Fruit fly (Drosophila melanogaster) whole organism, wandering third instar larva: ENCODE results near the gene Uch-L5.

Source experiments
- CG9705 ChIP-seq: fragments of 200-800 bp; sonication (Bioruptor generic); optimal IDR thresholded peaks from 2 replicates; lab custom pipeline; 2018; ENCODE audit warnings: missing biosample characterization, mild to moderate bottlenecking, missing genetic modification characterization
- Dif ChIP-seq: fragments of 200-275, 200-300 bp; sonication (Bioruptor generic); optimal IDR thresholded peaks from 2 replicates; lab custom pipeline; 2018; ENCODE audit warnings: missing biosample characterization, missing genetic modification characterization; ENCODE audit not compliant: partially characterized antibody
- Jra ChIP-seq: sonication (Bioruptor generic); optimal IDR thresholded peaks from 2 replicates; lab custom pipeline; 2016; ENCODE audit warnings: missing biosample characterization, missing genetic modification characterization
- Mio ChIP-seq: sonication (Bioruptor generic); optimal IDR thresholded peaks from 2 replicates; lab custom pipeline; 2016; ENCODE audit warnings: missing biosample characterization, missing genetic modification characterization
- Myc ChIP-seq: fragments of >200 bp; optimal IDR thresholded peaks from 2 replicates; lab custom pipeline; 2017
- Vsx2 ChIP-seq: fragments of 200-300, 225-300 bp; sonication (Bioruptor generic); optimal IDR thresholded peaks from 2 replicates; lab custom pipeline; 2018; ENCODE audit warnings: missing biosample characterization, missing genetic modification characterization; ENCODE audit not compliant: partially characterized antibody
- dsf ChIP-seq: sonication (Bioruptor generic); optimal IDR thresholded peaks from 2 replicates; lab custom pipeline; 2016; ENCODE audit warnings: missing biosample characterization, missing genetic modification characterization, borderline replicate concordance
- fru ChIP-seq: fragments of 200-800 bp; sonication (Bioruptor generic); optimal IDR thresholded peaks from 3 replicates; lab custom pipeline; 2016; ENCODE audit warnings: missing biosample characterization, mild to moderate bottlenecking, missing genetic modification characterization
- jim ChIP-seq: fragments of 175-275, 200-325 bp; sonication (Bioruptor generic); optimal IDR thresholded peaks from 2 replicates; lab custom pipeline; 2016; ENCODE audit warnings: missing biosample characterization, mild to moderate bottlenecking, missing genetic modification characterization
- lola ChIP-seq: fragments of >200 bp; optimal IDR thresholded peaks from 2 replicates; lab custom pipeline; 2017; ENCODE audit warnings: missing biosample characterization, missing genetic modification characterization
- sv ChIP-seq: fragments of 200-800 bp; sonication (Bioruptor generic); optimal IDR thresholded peaks from 3 replicates; lab custom pipeline; 2016; ENCODE audit warnings: missing biosample characterization, missing genetic modification characterization
- woc ChIP-seq: sonication (Bioruptor generic); optimal IDR thresholded peaks from 2 replicates; lab custom pipeline; 2016; ENCODE audit warnings: missing biosample characterization, mild to moderate bottlenecking, missing genetic modification characterization

DNA sequence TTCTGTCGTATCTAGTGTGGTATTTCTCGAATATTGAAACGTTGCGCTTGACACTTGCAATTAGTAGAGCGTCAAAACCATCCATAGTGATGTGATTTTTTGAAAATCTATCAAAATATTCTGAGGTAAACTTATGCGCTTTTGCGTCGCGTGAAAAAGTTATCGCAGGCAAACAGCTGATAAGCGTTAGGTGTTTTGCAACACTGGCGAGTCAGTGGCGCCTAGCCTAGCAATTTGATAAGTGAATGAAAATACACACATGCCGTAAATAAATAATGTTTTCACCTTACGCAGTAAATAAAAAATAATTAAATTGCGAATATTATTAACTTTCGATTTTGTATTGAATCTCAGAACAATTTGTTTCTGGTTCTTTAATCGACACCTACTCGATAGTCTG, 41.5 kb downstream of the Uch-L5 start, which contains the start of gene CG42526:
- no peak for TF ChIP-seq lola (GFP tag; lab: Kevin White, UChicago)
- TF ChIP-seq Jra: peak; percentile 59
- no peak for TF ChIP-seq jim (GFP tag; lab: Kevin White, UChicago)
- peak; percentile 53 for TF ChIP-seq sv (GFP tag; lab: Kevin White, UChicago)
- TF ChIP-seq Vsx2 (GFP tag; lab: Kevin White, UChicago): no peak
- no peak for TF ChIP-seq Dif (GFP tag; lab: Kevin White, UChicago)
- peak; percentile 50 for TF ChIP-seq fru (GFP tag; lab: Kevin White, UChicago)
- no peak for TF ChIP-seq CG9705 (GFP tag; lab: Kevin White, UChicago)
- no peak for TF ChIP-seq Mio (GFP tag; lab: Kevin White, UChicago)
- no peak for TF ChIP-seq woc
- TF ChIP-seq Myc (lab: Kevin White, UChicago): no peak
- TF ChIP-seq dsf (GFP tag; lab: Kevin White, UChicago): no peak
